Fruit fly (Drosophila melanogaster) whole organism, embryonic: Measurements from ENCODE around the gene CG9920.
A peak's percentile ranks its signal among the peaks of the same experiment; 100 is the strongest.

Source experiments
- Asciz ChIP-seq: fragments of 200-800 bp; sonication (Bioruptor generic); optimal IDR thresholded peaks from 2 replicates; lab custom pipeline; 2017; ENCODE audit warnings: missing biosample characterization, mild to moderate bottlenecking, missing genetic modification characterization, missing genetic modification reagents
- Atf3 ChIP-seq: fragments of 200-800 bp; sonication (Bioruptor generic); optimal IDR thresholded peaks from 3 replicates; lab custom pipeline; 2016; ENCODE audit warnings: missing biosample characterization, missing genetic modification characterization
- Awh ChIP-seq: fragments of 200-800 bp; sonication (Bioruptor generic); IDR thresholded peaks from 2 replicates; pipeline ENCODE4, ENCODE4 v1.3.6; 2022; ENCODE audit warnings: missing biosample characterization, missing genetic modification characterization
- BEAF-32 ChIP-seq: fragments of 200-800 bp; sonication (Bioruptor generic); optimal IDR thresholded peaks from 3 replicates; lab custom pipeline; 2017; ENCODE audit warnings: missing biosample characterization, missing genetic modification characterization, mild to moderate bottlenecking, moderate library complexity, missing genetic modification reagents
- CG10267 ChIP-seq: fragments of 200-800 bp; sonication (Bioruptor generic); optimal IDR thresholded peaks from 2 replicates; lab custom pipeline; 2018; ENCODE audit warnings: missing biosample characterization, mild to moderate bottlenecking, missing genetic modification characterization, moderate library complexity
- CG12219 ChIP-seq: fragments of 200-800 bp; sonication (Bioruptor generic); optimal IDR thresholded peaks from 3 replicates; lab custom pipeline; 2018; ENCODE audit warnings: missing biosample characterization, mild to moderate bottlenecking, missing genetic modification characterization
- CG14050 ChIP-seq: fragments of 200-800 bp; sonication (Bioruptor generic); IDR thresholded peaks from 3 replicates; pipeline ENCODE4 v1.3.6; 2022; ENCODE audit warnings: missing biosample characterization, missing genetic modification characterization
- CG15011 ChIP-seq: fragments of 200-800 bp; sonication (Bioruptor generic); optimal IDR thresholded peaks from 3 replicates; lab custom pipeline; 2018; ENCODE audit warnings: missing biosample characterization, mild to moderate bottlenecking, missing genetic modification characterization
- CG15479 ChIP-seq: fragments of 200-800 bp; sonication (Bioruptor generic); optimal IDR thresholded peaks from 3 replicates; lab custom pipeline; 2019; ENCODE audit warnings: missing biosample characterization, mild to moderate bottlenecking, missing genetic modification characterization, moderate library complexity
- CG16815 ChIP-seq: fragments of 200-800 bp; sonication (Bioruptor generic); optimal IDR thresholded peaks from 3 replicates; lab custom pipeline; 2017; ENCODE audit warnings: missing biosample characterization, mild to moderate bottlenecking, missing genetic modification characterization
- CG17361 ChIP-seq: fragments of 200-800 bp; sonication (Bioruptor generic); IDR thresholded peaks from 3 replicates; pipeline ENCODE4 v1.3.6; 2022; ENCODE audit warnings: missing biosample characterization, missing genetic modification characterization
- CG17912 ChIP-seq: fragments of 200-800 bp; sonication (Bioruptor generic); optimal IDR thresholded peaks from 2 replicates; lab custom pipeline; 2018; ENCODE audit warnings: missing biosample characterization, mild to moderate bottlenecking, missing genetic modification characterization
- CG30431 ChIP-seq: fragments of 200-800 bp; sonication (Bioruptor generic); optimal IDR thresholded peaks from 2 replicates; lab custom pipeline; 2017; ENCODE audit warnings: missing biosample characterization, missing genetic modification characterization
- CG6272 ChIP-seq: fragments of 200-800 bp; sonication (Bioruptor generic); IDR thresholded peaks from 2 replicates; pipeline ENCODE4 v1.3.6; 2022; ENCODE audit warnings: missing biosample characterization, missing genetic modification characterization
- CG7372 ChIP-seq: fragments of 200-800 bp; sonication (Bioruptor generic); IDR thresholded peaks from 2 replicates; pipeline ENCODE4 v1.3.6; 2022; ENCODE audit warnings: missing biosample characterization, missing genetic modification characterization
- CG9817 ChIP-seq: fragments of 200-800 bp; sonication (Bioruptor generic); optimal IDR thresholded peaks from 2 replicates; lab custom pipeline; 2018; ENCODE audit warnings: missing biosample characterization, mild to moderate bottlenecking, missing genetic modification characterization, moderate library complexity
- CHES-1-like ChIP-seq: fragments of 200-800 bp; sonication (Bioruptor generic); optimal IDR thresholded peaks from 2 replicates; lab custom pipeline; 2016; ENCODE audit warnings: missing biosample characterization, missing genetic modification characterization
- Drgx ChIP-seq: fragments of 200-800 bp; sonication (Bioruptor generic); IDR thresholded peaks from 2 replicates; pipeline ENCODE4 v1.3.6; 2022; ENCODE audit warnings: missing biosample characterization, missing genetic modification characterization
- E2f2 ChIP-seq: fragments of 200-800 bp; sonication (Bioruptor generic); IDR thresholded peaks from 2 replicates; pipeline ENCODE4 v1.3.6; 2022; ENCODE audit warnings: missing biosample characterization, missing genetic modification characterization
- HLH54F ChIP-seq: fragments of 200-800 bp; sonication (Bioruptor generic); optimal IDR thresholded peaks from 3 replicates; lab custom pipeline; 2016; ENCODE audit warnings: missing biosample characterization, missing genetic modification characterization
- Hmx ChIP-seq: fragments of 200-800 bp; sonication (Bioruptor generic); optimal IDR thresholded peaks from 2 replicates; lab custom pipeline; 2016; ENCODE audit warnings: missing biosample characterization, missing genetic modification characterization
- Hr51 ChIP-seq, 2 experiments: fragments of 200-800 bp; sonication (Bioruptor generic); optimal IDR thresholded peaks; 2 replicates in 1 of 2; 3 replicates in 1 of 2; lab custom pipeline; 2016 to 2018; ENCODE audit warnings: missing biosample characterization in 2 of 2, missing genetic modification characterization in 2 of 2, mild to moderate bottlenecking in 1 of 2, moderate library complexity in 1 of 2
- Jarid2 ChIP-seq: fragments of 200-800 bp; sonication (Bioruptor generic); optimal IDR thresholded peaks from 3 replicates; lab custom pipeline; 2017; ENCODE audit warnings: mild to moderate bottlenecking, missing biosample characterization, missing genetic modification reagents, missing genetic modification characterization
- Myb ChIP-seq: fragments of 200-800 bp; sonication (Bioruptor generic); optimal IDR thresholded peaks from 2 replicates; lab custom pipeline; 2016; ENCODE audit warnings: missing biosample characterization, missing genetic modification characterization
- Nf-YA ChIP-seq: fragments of 200-800 bp; sonication (Bioruptor generic); IDR thresholded peaks from 2 replicates; pipeline ENCODE4 v1.3.6; 2022; ENCODE audit warnings: missing biosample characterization, missing genetic modification characterization
- Oli ChIP-seq: fragments of 200-800 bp; sonication (Bioruptor generic); optimal IDR thresholded peaks from 2 replicates; lab custom pipeline; 2018; ENCODE audit warnings: missing biosample characterization, mild to moderate bottlenecking, missing genetic modification characterization, moderate library complexity
- Ssrp ChIP-seq: fragments of 200-800 bp; sonication (Bioruptor generic); optimal IDR thresholded peaks from 2 replicates; lab custom pipeline; 2018; ENCODE audit warnings: missing biosample characterization, mild to moderate bottlenecking, missing genetic modification characterization, moderate library complexity
- Tbp ChIP-seq: fragments of >200 bp; optimal IDR thresholded peaks from 2 replicates; lab custom pipeline; 2018; ENCODE audit warnings: missing biosample characterization, missing genetic modification characterization
- bsh ChIP-seq, 2 experiments: fragments of 200-800 bp; sonication (Bioruptor generic); optimal IDR thresholded peaks; 2 replicates each; lab custom pipeline; 2017 to 2018; ENCODE audit warnings: mild to moderate bottlenecking in 2 of 2, missing biosample characterization in 2 of 2, missing genetic modification characterization in 2 of 2, moderate library complexity in 1 of 2
- dmrt11E ChIP-seq: fragments of 200-800 bp; sonication (Bioruptor generic); optimal IDR thresholded peaks from 3 replicates; lab custom pipeline; 2018; ENCODE audit warnings: missing biosample characterization, mild to moderate bottlenecking, missing genetic modification characterization, moderate library complexity
- esg ChIP-seq: fragments of 200-800 bp; sonication (Bioruptor generic); conservative IDR thresholded peaks from 2 replicates; pipeline ENCODE4 v1.3.6; 2022; ENCODE audit warnings: missing biosample characterization, missing genetic modification characterization
- ftz-f1 ChIP-seq: fragments of 200-800 bp; sonication (Bioruptor generic); optimal IDR thresholded peaks from 2 replicates; lab custom pipeline; 2016; ENCODE audit warnings: missing biosample characterization, missing genetic modification characterization
- gce ChIP-seq: fragments of 200-800 bp; sonication (Bioruptor generic); IDR thresholded peaks from 3 replicates; pipeline ENCODE4 v1.3.6; 2022; ENCODE audit warnings: missing biosample characterization, missing genetic modification characterization
- hkb ChIP-seq, 2 experiments: fragments of 200-800 bp in 1 of 2; fragments of >200 bp in 1 of 2; sonication (Bioruptor generic) in 1 of 2; IDR thresholded peaks in 1 of 2; optimal IDR thresholded peaks in 1 of 2; 2 replicates each; pipeline versions ENCODE4 v1.3.6 to Lab custom; 2017 to 2022; ENCODE audit warnings: missing biosample characterization in 1 of 2, missing genetic modification characterization in 1 of 2
- hth ChIP-seq: fragments of >200 bp; optimal IDR thresholded peaks from 2 replicates; lab custom pipeline; 2017; ENCODE audit warnings: inconsistent platforms
- jumu ChIP-seq: fragments of 200-800 bp; sonication (Bioruptor generic); optimal IDR thresholded peaks from 3 replicates; lab custom pipeline; 2016; ENCODE audit warnings: missing biosample characterization, missing genetic modification characterization
- kni ChIP-seq: fragments of 200-800 bp; sonication (Bioruptor generic); optimal IDR thresholded peaks from 3 replicates; lab custom pipeline; 2017; ENCODE audit warnings: mild to moderate bottlenecking, missing biosample characterization, missing genetic modification reagents, missing genetic modification characterization
- repo ChIP-seq: fragments of 200-800 bp; sonication (Bioruptor generic); optimal IDR thresholded peaks from 2 replicates; lab custom pipeline; 2016; ENCODE audit warnings: missing biosample characterization, missing genetic modification characterization
- ro ChIP-seq: fragments of 200-800 bp; sonication (Bioruptor generic); IDR thresholded peaks from 2 replicates; pipeline ENCODE4 v1.3.6; 2022; ENCODE audit warnings: missing biosample characterization, missing genetic modification characterization
- stc ChIP-seq: fragments of 200-800 bp; sonication (Bioruptor generic); IDR thresholded peaks from 2 replicates; pipeline ENCODE4 v1.3.6; 2022; ENCODE audit warnings: missing biosample characterization, missing genetic modification characterization
- wdn ChIP-seq: fragments of 200-800 bp; sonication (Bioruptor generic); IDR thresholded peaks from 2 replicates; pipeline ENCODE4 v1.3.6; 2022; ENCODE audit warnings: missing biosample characterization, missing genetic modification characterization
- wor ChIP-seq: fragments of 200-800 bp; sonication (Bioruptor generic); IDR thresholded peaks from 2 replicates; pipeline ENCODE4 v1.3.6; 2022; ENCODE audit warnings: missing biosample characterization, missing genetic modification characterization

CG9920 gene

DNA sequence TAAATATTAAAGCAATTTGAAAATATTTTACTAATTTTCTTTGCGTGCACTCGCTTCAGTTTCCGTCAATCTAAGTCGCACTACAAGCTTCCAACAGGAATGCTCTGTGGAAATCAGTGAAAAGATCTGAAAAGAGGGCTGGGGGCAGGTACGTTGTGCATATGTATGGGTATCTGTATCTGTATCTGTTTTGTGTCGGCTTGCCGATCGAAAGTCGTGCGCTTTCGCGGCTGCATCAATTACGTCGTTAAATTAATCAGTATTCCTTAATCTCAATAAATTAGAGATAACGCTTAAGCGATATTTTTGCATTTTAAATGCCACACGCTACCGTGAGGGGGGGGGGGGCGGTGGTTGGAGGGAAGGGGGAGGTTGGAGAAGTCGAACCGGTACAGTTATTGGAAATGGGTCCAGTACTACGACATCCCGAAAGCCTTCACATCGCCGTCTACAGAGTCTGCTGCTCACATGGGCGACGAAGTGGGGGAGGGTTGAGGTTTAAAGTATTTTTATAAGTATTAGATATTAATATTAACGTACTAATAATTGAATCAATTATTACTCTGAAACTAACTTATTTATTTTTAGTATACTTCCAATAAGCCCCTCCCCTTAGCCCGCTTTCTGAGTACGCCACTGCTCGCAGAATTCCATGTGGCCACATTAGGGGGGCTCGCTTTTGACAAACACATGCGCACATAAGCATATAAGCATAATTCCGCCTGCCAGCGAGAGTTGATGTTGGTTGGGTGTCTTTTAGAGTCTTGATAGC lies 44.7 kb downstream of the CG9920 start (continued):
- no peak for TF ChIP-seq CG15479 (GFP tag; lab: Kevin White, UChicago)
- TF ChIP-seq CG10267 (tag; lab: Kevin White, UChicago) = peak; percentile 89
- TF ChIP-seq Tbp (GFP tag; lab: Kevin White, UChicago) = no peak
- peak; percentile 32 for TF ChIP-seq kni (GFP tag; lab: Kevin White, UChicago)
- TF ChIP-seq ro = peak; percentile 96
- TF ChIP-seq bsh (GFP tag; optimal IDR thresholded peaks at IDR 0.05; lab: Kevin White, UChicago) = peak; percentile 75 to 97
- TF ChIP-seq jumu (GFP tag; lab: Kevin White, UChicago) = peak; percentile 69
- peak; percentile 95 for TF ChIP-seq wor (GFP tag; lab: Robert Waterston, UW)
- TF ChIP-seq CG17912 (GFP tag; lab: Kevin White, UChicago) = peak; percentile 69
- peak; percentile 97 for TF ChIP-seq Oli
- peak; percentile 97 for TF ChIP-seq esg (GFP tag; lab: Robert Waterston, UW)
- TF ChIP-seq Atf3 (GFP tag; lab: Kevin White, UChicago) = peak; percentile 23
- TF ChIP-seq Asciz (GFP tag; lab: Kevin White, UChicago) = peak; percentile 96
- TF ChIP-seq Awh (GFP tag; lab: Robert Waterston, UW) = peak; percentile 97
- peak; percentile 87 for TF ChIP-seq Jarid2 (GFP tag; lab: Kevin White, UChicago)
- TF ChIP-seq hth = no peak
- peak; percentile 97 for TF ChIP-seq CG7372
- TF ChIP-seq CG9817 (tag; lab: Kevin White, UChicago) = peak; percentile 96
- TF ChIP-seq hkb (optimal IDR thresholded peaks at IDR 0.05; lab: Kevin White, UChicago) = no peak
- peak; percentile 97 for TF ChIP-seq hkb (GFP tag; IDR thresholded peaks at IDR 0.05; lab: Robert Waterston, UW)
- TF ChIP-seq Ssrp (tag; lab: Kevin White, UChicago) = peak; percentile 96
- peak; percentile 82 for TF ChIP-seq E2f2
- TF ChIP-seq ftz-f1 (GFP tag; lab: Kevin White, UChicago) = peak; percentile 74
- TF ChIP-seq gce (GFP tag; lab: Robert Waterston, UW) = peak; percentile 97
- peak; percentile 85 to 98 for TF ChIP-seq Hr51 (GFP tag; optimal IDR thresholded peaks at IDR 0.05; lab: Kevin White, UChicago)
- TF ChIP-seq HLH54F = peak; percentile 86
- peak; percentile 76 for TF ChIP-seq CHES-1-like (GFP tag; lab: Kevin White, UChicago)
- TF ChIP-seq Drgx (GFP tag; lab: Robert Waterston, UW) = peak; percentile 97
- TF ChIP-seq Myb (GFP tag; lab: Kevin White, UChicago) = peak; percentile 50
- TF ChIP-seq Nf-YA (GFP tag; lab: Robert Waterston, UW) = peak; percentile 93
- TF ChIP-seq BEAF-32 (GFP tag; lab: Kevin White, UChicago) = peak; percentile 20
- TF ChIP-seq CG16815 (GFP tag; lab: Kevin White, UChicago) = peak; percentile 93
- peak; percentile 59 for TF ChIP-seq repo (GFP tag; lab: Kevin White, UChicago)
- TF ChIP-seq CG12219 (GFP tag; lab: Kevin White, UChicago) = peak; percentile 93
- TF ChIP-seq CG17361 (GFP tag; lab: Robert Waterston, UW) = peak; percentile 94
- TF ChIP-seq CG15011 (GFP tag; lab: Kevin White, UChicago) = peak; percentile 95
- TF ChIP-seq CG30431 (GFP tag; lab: Kevin White, UChicago) = peak; percentile 90
- peak; percentile 98 for TF ChIP-seq wdn (GFP tag; lab: Robert Waterston, UW)
- TF ChIP-seq stc = peak; percentile 97
- TF ChIP-seq CG14050 (GFP tag; lab: Robert Waterston, UW) = peak; percentile 97
- TF ChIP-seq Hmx = peak; percentile 61
- TF ChIP-seq dmrt11E (tag; lab: Kevin White, UChicago) = peak; percentile 57
- TF ChIP-seq CG6272 (GFP tag; lab: Robert Waterston, UW) = peak; percentile 96
